ENCODE assay signal across 5 worm cellular contexts in the genomic region with DNA sequence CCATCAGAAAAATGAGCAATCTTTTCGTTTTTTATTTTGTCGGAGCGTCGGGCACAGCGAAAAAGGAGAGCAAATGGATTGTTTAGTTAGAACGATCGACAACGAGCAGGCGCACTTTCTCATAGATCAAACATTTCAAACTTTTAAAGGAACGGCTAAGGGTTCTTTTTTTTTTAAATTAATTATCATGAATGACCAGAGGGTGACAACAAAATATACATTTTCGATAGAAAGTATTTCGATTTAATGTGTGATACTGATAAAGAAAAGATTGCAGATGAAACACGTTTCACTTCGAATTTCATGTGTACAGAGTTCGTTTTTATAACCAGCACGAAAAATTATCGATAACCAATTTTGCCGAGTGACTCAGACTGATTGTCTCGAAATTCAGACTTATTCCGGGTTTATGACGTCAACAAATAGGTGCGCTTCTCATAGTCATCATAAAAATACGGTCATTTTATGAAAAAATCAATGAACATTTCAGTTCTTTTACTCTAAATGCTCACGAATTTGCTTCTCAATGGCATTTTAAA.
TF ChIP-seq lines count a peak whose summit lies in the region.

No protein-coding gene starts in this region.

TF ChIP-seq in whole organism, L1 larva, 84 proteins besides CTCF, POLR2A, EP300 and RAD21:
- TF ChIP-seq nhr-85 (tag; lab: Kevin White, UChicago) (peak; percentile 38), ceh-90 (tag; optimal IDR thresholded peaks at IDR 0.05; lab: Kevin White, UChicago) (no peak), efl-1 (optimal IDR thresholded peaks at IDR 0.05; lab: Kevin White, UChicago) (no peak), efl-1 (GFP tag; optimal IDR thresholded peaks at IDR 0.05 in 1 of 2; lab: Kevin White, UChicago) (peak in 1 of 2 experiments; percentile 61)

TF ChIP-seq in whole organism, L2 larva, 48 proteins besides CTCF, POLR2A, EP300 and RAD21:
- TF ChIP-seq nhr-129 (tag; optimal IDR thresholded peaks at IDR 0.05; lab: Kevin White, UChicago) (no peak), sem-4 (tag; optimal IDR thresholded peaks at IDR 0.05; lab: Kevin White, UChicago) (no peak), zag-1 (tag; optimal IDR thresholded peaks at IDR 0.05; lab: Kevin White, UChicago) (no peak), snpc-4 (tag; optimal IDR thresholded peaks at IDR 0.05; lab: Kevin White, UChicago) (no peak), crh-2 (tag; optimal IDR thresholded peaks at IDR 0.05; lab: Kevin White, UChicago) (peak; percentile 28), gmeb-1 (tag; optimal IDR thresholded peaks at IDR 0.05; lab: Kevin White, UChicago) (no peak), egl-27 (tag; optimal IDR thresholded peaks at IDR 0.05; lab: Kevin White, UChicago) (no peak), mbf-1 (tag; optimal IDR thresholded peaks at IDR 0.05; lab: Kevin White, UChicago) (no peak), aly-2 (tag; optimal IDR thresholded peaks at IDR 0.05; lab: Kevin White, UChicago) (no peak), sma-9 (GFP tag; optimal IDR thresholded peaks at IDR 0.05; lab: Kevin White, UChicago) (peak; percentile 42), sma-9 (tag; optimal IDR thresholded peaks at IDR 0.05; lab: Kevin White, UChicago) (no peak), fos-1 (tag; optimal IDR thresholded peaks at IDR 0.05; lab: Kevin White, UChicago) (peak; percentile 89), ZK546.5 (tag; optimal IDR thresholded peaks at IDR 0.05; lab: Kevin White, UChicago) (no peak), lin-11 (tag; optimal IDR thresholded peaks at IDR 0.05; lab: Kevin White, UChicago) (no peak)

TF ChIP-seq in whole organism, L3 larva, 47 proteins besides CTCF, POLR2A, EP300 and RAD21:
- TF ChIP-seq R02D3.7 (tag; optimal IDR thresholded peaks at IDR 0.05; lab: Kevin White, UChicago) (no peak), egl-5 (tag; optimal IDR thresholded peaks at IDR 0.05; lab: Kevin White, UChicago) (no peak), nhr-43 (tag; optimal IDR thresholded peaks at IDR 0.05; lab: Kevin White, UChicago; ENCODE audit: poor library complexity, severe bottlenecking) (no peak), lin-15B (tag; optimal IDR thresholded peaks at IDR 0.05; lab: Kevin White, UChicago) (no peak), ZK546.5 (tag; optimal IDR thresholded peaks at IDR 0.05; lab: Kevin White, UChicago) (no peak), pqm-1 (tag; optimal IDR thresholded peaks at IDR 0.05; lab: Kevin White, UChicago) (peak; percentile 90), nhr-11 (tag; optimal IDR thresholded peaks at IDR 0.05; lab: Kevin White, UChicago) (no peak), egl-27 (tag; optimal IDR thresholded peaks at IDR 0.05; lab: Kevin White, UChicago) (no peak), jun-1 (tag; optimal IDR thresholded peaks at IDR 0.05; lab: Kevin White, UChicago) (peak; percentile 12), ama-1 (optimal IDR thresholded peaks at IDR 0.05; lab: Kevin White, UChicago) (no peak), elt-2 (tag; optimal IDR thresholded peaks at IDR 0.05; lab: Kevin White, UChicago) (peak; percentile 74), ceh-9 (tag; optimal IDR thresholded peaks at IDR 0.05; lab: Kevin White, UChicago) (no peak), ceh-82 (tag; optimal IDR thresholded peaks at IDR 0.05; lab: Kevin White, UChicago) (no peak)

TF ChIP-seq in whole organism, L4 larva, 104 proteins besides CTCF, POLR2A, EP300 and RAD21:
- TF ChIP-seq rbr-2 (tag; optimal IDR thresholded peaks at IDR 0.05; lab: Kevin White, UChicago) (no peak), lsy-2 (tag; optimal IDR thresholded peaks at IDR 0.05; lab: Kevin White, UChicago) (peak in 1 of 2 experiments; percentile 29), hif-1 (tag; optimal IDR thresholded peaks at IDR 0.05; lab: Kevin White, UChicago) (peak in 1 of 2 experiments; percentile 26), ctbp-1 (GFP tag; IDR thresholded peaks at IDR 0.05; lab: Robert Waterston, UW) (no peak), nhr-48 (tag; optimal IDR thresholded peaks at IDR 0.05; lab: Kevin White, UChicago) (peak; percentile 39), nhr-42 (GFP tag; IDR thresholded peaks at IDR 0.05; lab: Robert Waterston, UW) (no peak), zag-1 (tag; optimal IDR thresholded peaks at IDR 0.05; lab: Kevin White, UChicago) (no peak), pqm-1 (tag; optimal IDR thresholded peaks at IDR 0.05; lab: Kevin White, UChicago) (peak; percentile 75), mxl-2 (GFP tag; conservative IDR thresholded peaks at IDR 0.05; lab: Robert Waterston, UW) (no peak), aha-1 (tag; lab: Kevin White, UChicago) (peak; percentile 93), lin-1 (GFP tag; IDR thresholded peaks at IDR 0.05; lab: Robert Waterston, UW) (peak; percentile 9; the same call in 1 of the 2 replicates), nhr-41 (GFP tag; IDR thresholded peaks at IDR 0.05; lab: Robert Waterston, UW) (no peak), dve-1 (tag; optimal IDR thresholded peaks at IDR 0.05; lab: Kevin White, UChicago; ENCODE audit: insufficient read depth) (peak; percentile 32), pha-4 (GFP tag; IDR thresholded peaks at IDR 0.05; lab: Robert Waterston, UW) (0 out of 2 replicates have a peak, but pooled peaks have one; percentile 6), pha-4 (tag; optimal IDR thresholded peaks at IDR 0.05; lab: Kevin White, UChicago) (no peak), ztf-7 (tag; optimal IDR thresholded peaks at IDR 0.05; lab: Kevin White, UChicago) (no peak), dmd-6 (GFP tag; IDR thresholded peaks at IDR 0.05; lab: Robert Waterston, UW) (peak; percentile 75), mxl-3 (GFP tag; optimal IDR thresholded peaks at IDR 0.05; lab: Kevin White, UChicago) (peak; percentile 5), nhr-28 (tag; optimal IDR thresholded peaks at IDR 0.05; lab: Kevin White, UChicago) (peak; percentile 73), hlh-11 (tag; optimal IDR thresholded peaks at IDR 0.05; lab: Kevin White, UChicago) (peak; percentile 75), ama-1 (optimal IDR thresholded peaks at IDR 0.05; lab: Kevin White, UChicago) (no peak), php-3 (GFP tag; IDR thresholded peaks at IDR 0.05; lab: Robert Waterston, UW) (peak; percentile 62; the same call in 1 of the 2 replicates), daf-16 (GFP tag; optimal IDR thresholded peaks at IDR 0.05; lab: Kevin White, UChicago) (no peak), daf-16 (tag; optimal IDR thresholded peaks at IDR 0.05; lab: Kevin White, UChicago) (peak; percentile 75), lim-7 (GFP tag; IDR thresholded peaks at IDR 0.05; lab: Robert Waterston, UW) (no peak)
TF ChIP-seq in whole organism, L4 larva: peak in this region for 14.

TF ChIP-seq in whole organism, young adult, 124 proteins besides CTCF, POLR2A, EP300 and RAD21:
- no peak for TF ChIP-seq cebp-2 (GFP tag; IDR thresholded peaks at IDR 0.05; lab: Robert Waterston, UW)
- TF ChIP-seq chd-7 (tag; optimal IDR thresholded peaks at IDR 0.05; lab: Kevin White, UChicago): no peak
- no peak for TF ChIP-seq ztf-3 (GFP tag; optimal IDR thresholded peaks at IDR 0.05; lab: Kevin White, UChicago)
- peak; percentile 21 for TF ChIP-seq nhr-80 (tag; optimal IDR thresholded peaks at IDR 0.05; lab: Kevin White, UChicago)
- no peak for TF ChIP-seq let-526 (GFP tag; IDR thresholded peaks at IDR 0.05; lab: Robert Waterston, UW)
- no peak for TF ChIP-seq snpc-1.3 (tag; optimal IDR thresholded peaks at IDR 0.05; lab: Kevin White, UChicago; ENCODE audit: insufficient read depth)
- no peak for TF ChIP-seq unc-62 (GFP tag; optimal IDR thresholded peaks at IDR 0.05; lab: Kevin White, UChicago)
- TF ChIP-seq aptf-3 (GFP tag; IDR thresholded peaks at IDR 0.05; lab: Robert Waterston, UW): no peak
- TF ChIP-seq atf-7 (tag; optimal IDR thresholded peaks at IDR 0.05; lab: Kevin White, UChicago): peak; percentile 80
- TF ChIP-seq egl-44 (GFP tag; IDR thresholded peaks at IDR 0.05; lab: Robert Waterston, UW): no peak
